Worm (Caenorhabditis elegans) whole organism, young adult: ENCODE results near the gene F14F7.5.

ENCODE experiments used
- C06A6.2 ChIP-seq: fragments of 200-800 bp; sonication (Bioruptor generic); conservative IDR thresholded peaks from 2 replicates; pipeline ENCODE4 v1.3.6; 2022; ENCODE audit warnings: missing genetic modification characterization, missing compliant biosample characterization
- Y79H2A.3 ChIP-seq: fragments of 200-800 bp; sonication (Bioruptor generic); conservative IDR thresholded peaks from 2 replicates; pipeline ENCODE4 v1.3.6; 2022; ENCODE audit warnings: missing genetic modification reagents, missing genetic modification characterization, missing compliant biosample characterization
- aptf-3 ChIP-seq: fragments of 200-800 bp; sonication (Bioruptor generic); IDR thresholded peaks from 2 replicates; pipeline ENCODE4 v1.3.6; 2022; ENCODE audit warnings: missing genetic modification characterization, missing compliant biosample characterization
- attf-3 ChIP-seq: fragments of 200-800 bp; sonication (Bioruptor generic); conservative IDR thresholded peaks from 2 replicates; pipeline ENCODE4 v1.3.6; 2022; ENCODE audit warnings: missing genetic modification reagents, missing genetic modification characterization, missing compliant biosample characterization
- attf-5 ChIP-seq: fragments of 200-800 bp; sonication (Bioruptor generic); optimal IDR thresholded peaks from 2 replicates; lab custom pipeline; 2018; ENCODE audit warnings: mild to moderate bottlenecking, missing genetic modification characterization, missing compliant biosample characterization
- ceh-79 ChIP-seq: sonication (generic microtip); optimal IDR thresholded peaks from 2 replicates; lab custom pipeline; 2017; ENCODE audit warnings: mild to moderate bottlenecking, missing genetic modification characterization, missing compliant biosample characterization
- gei-17 ChIP-seq: fragments of 200-800 bp; sonication (Bioruptor generic); optimal IDR thresholded peaks from 2 replicates; lab custom pipeline; 2018; ENCODE audit warnings: mild to moderate bottlenecking, missing genetic modification characterization, missing compliant biosample characterization
- madf-6 ChIP-seq: fragments of 200-800 bp; sonication (Bioruptor generic); IDR thresholded peaks from 2 replicates; pipeline ENCODE4 v1.3.6; 2022; ENCODE audit warnings: missing genetic modification reagents, missing genetic modification characterization, missing compliant biosample characterization
- snpc-4 ChIP-seq, 5 experiments: fragments of 150-350 bp in 1 of 5; sonication (generic microtip) in 4 of 5; optimal IDR thresholded peaks; 2 replicates each; lab custom pipeline; 2014 to 2018; ENCODE audit warnings: missing genetic modification characterization in 5 of 5, missing biosample characterization in 3 of 5, antibody characterized with exemption in 2 of 5, mild to moderate bottlenecking in 2 of 5, missing compliant biosample characterization in 2 of 5, missing genotype in 2 of 5, moderate library complexity in 2 of 5, missing genetic modification reagents in 1 of 5
- sptf-2 ChIP-seq: fragments of 200-800 bp; sonication (Bioruptor generic); optimal IDR thresholded peaks from 2 replicates; lab custom pipeline; 2018; ENCODE audit warnings: mild to moderate bottlenecking, missing genetic modification characterization, missing compliant biosample characterization
- unc-62 ChIP-seq: fragments of 150-350 bp; optimal IDR thresholded peaks from 2 replicates; lab custom pipeline; 2014; ENCODE audit warnings: missing biosample characterization, missing genetic modification reagents, missing genetic modification characterization
- xnd-1 ChIP-seq: sonication (generic microtip); optimal IDR thresholded peaks from 2 replicates; lab custom pipeline; 2016; ENCODE audit warnings: missing genotype, missing genetic modification reagents, missing genetic modification characterization, missing compliant biosample characterization

- TF ChIP-seq ceh-79 (tag; lab: Kevin White, UChicago) = no peak
- no peak for TF ChIP-seq sptf-2
- TF ChIP-seq Y79H2A.3 = no peak
- TF ChIP-seq attf-3 (GFP tag; lab: Robert Waterston, UW) = no peak
- no peak for TF ChIP-seq madf-6 (GFP tag; lab: Robert Waterston, UW)
- TF ChIP-seq aptf-3 (GFP tag; lab: Robert Waterston, UW) = no peak
- TF ChIP-seq C06A6.2 (GFP tag; lab: Robert Waterston, UW) = no peak
- TF ChIP-seq unc-62 = no peak
- no peak for TF ChIP-seq snpc-4 (GFP tag; optimal IDR thresholded peaks at IDR 0.05; lab: Kevin White, UChicago)
- TF ChIP-seq snpc-4 (tag; optimal IDR thresholded peaks at IDR 0.05; lab: Kevin White, UChicago) = no peak
- TF ChIP-seq xnd-1 (tag; lab: Kevin White, UChicago) = no peak
- TF ChIP-seq attf-5 (GFP tag; lab: Kevin White, UChicago) = no peak
- no peak for TF ChIP-seq gei-17 (GFP tag; lab: Kevin White, UChicago)
These were observed 17.9 kb upstream of the F14F7.5 start for ce11 chrIII:13013912-13014311.
